Worm (Caenorhabditis elegans) whole organism, L4 larva: Measurements from ENCODE around the gene slcr-46.3.

ENCODE experiments used
- D1046.2 ChIP-seq: fragments of 200-800 bp; sonication (Bioruptor generic); IDR thresholded peaks from 2 replicates; pipeline ENCODE4 v1.3.6; 2022; ENCODE audit warnings: missing genetic modification characterization, missing compliant biosample characterization
- F26F4.8 ChIP-seq: fragments of 200-800 bp; sonication (Bioruptor generic); conservative IDR thresholded peaks from 2 replicates; pipeline ENCODE4 v1.3.6; 2022; ENCODE audit warnings: missing genetic modification characterization, missing compliant biosample characterization
- F37D6.2 ChIP-seq: sonication (generic microtip); optimal IDR thresholded peaks from 2 replicates; lab custom pipeline; 2016; ENCODE audit warnings: mild to moderate bottlenecking, missing genetic modification characterization, missing compliant biosample characterization
- R02D3.7 ChIP-seq: fragments of 150-350 bp; sonication (generic microtip); optimal IDR thresholded peaks from 3 replicates; lab custom pipeline; 2014; ENCODE audit warnings: missing biosample characterization, missing genetic modification characterization
- T26A8.4 ChIP-seq: fragments of 200-800 bp; sonication (Bioruptor generic); IDR thresholded peaks from 2 replicates; pipeline ENCODE4 v1.3.6; 2022; ENCODE audit warnings: missing genetic modification characterization, missing compliant biosample characterization
- Y48G9A.11 ChIP-seq: fragments of 200-800 bp; sonication (Bioruptor generic); IDR thresholded peaks from 2 replicates; pipeline ENCODE4 v1.3.6; 2022; ENCODE audit warnings: missing genetic modification reagents, missing genetic modification characterization, missing compliant biosample characterization
- Y5F2A.4 ChIP-seq: fragments of 200-800 bp; sonication (Bioruptor generic); optimal IDR thresholded peaks from 2 replicates; lab custom pipeline; 2018; ENCODE audit warnings: mild to moderate bottlenecking, missing genetic modification characterization, missing compliant biosample characterization
- ama-1 ChIP-seq: fragments of 150-350 bp; optimal IDR thresholded peaks from 2 replicates; lab custom pipeline; 2014; ENCODE audit warnings: inconsistent platforms, mixed read lengths
- arid-1 ChIP-seq: fragments of 200-800 bp; sonication (Bioruptor generic); conservative IDR thresholded peaks from 2 replicates; pipeline ENCODE4 v1.3.6; 2022; ENCODE audit warnings: missing genetic modification reagents, missing genetic modification characterization, missing compliant biosample characterization
- attf-4 ChIP-seq: sonication (generic microtip); optimal IDR thresholded peaks from 3 replicates; lab custom pipeline; 2017; ENCODE audit warnings: missing biosample characterization, missing genetic modification characterization
- ceh-32 ChIP-seq: sonication (generic microtip); optimal IDR thresholded peaks from 2 replicates; lab custom pipeline; 2016; ENCODE audit warnings: mild to moderate bottlenecking, missing genetic modification characterization, missing compliant biosample characterization; ENCODE audit not compliant: poor library complexity
- ceh-82 ChIP-seq: sonication (generic microtip); optimal IDR thresholded peaks from 2 replicates; lab custom pipeline; 2017; ENCODE audit warnings: missing biosample characterization, missing genetic modification characterization
- daf-12 ChIP-seq: fragments of 150-350 bp; optimal IDR thresholded peaks from 2 replicates; lab custom pipeline; 2014; ENCODE audit warnings: missing biosample characterization, missing genetic modification reagents, missing genetic modification characterization
- daf-16 ChIP-seq, 3 experiments: sonication (generic microtip); optimal IDR thresholded peaks; 2 replicates each; lab custom pipeline; 2016 to 2017; ENCODE audit warnings: missing genetic modification characterization in 3 of 3, missing genetic modification reagents in 3 of 3, mild to moderate bottlenecking in 2 of 3, missing compliant biosample characterization in 2 of 3, missing biosample characterization in 1 of 3, moderate library complexity in 1 of 3
- daf-19 ChIP-seq: fragments of 200-800 bp; sonication (Bioruptor generic); conservative IDR thresholded peaks from 2 replicates; pipeline ENCODE4 v1.3.6; 2022; ENCODE audit warnings: missing genetic modification characterization, missing compliant biosample characterization
- daf-8 ChIP-seq: fragments of 200-800 bp; sonication (Bioruptor generic); IDR thresholded peaks from 2 replicates; pipeline ENCODE4 v1.3.6; 2022; ENCODE audit warnings: missing genetic modification characterization, missing compliant biosample characterization
- dmd-9 ChIP-seq: fragments of 200-800 bp; sonication (Bioruptor generic); IDR thresholded peaks from 2 replicates; pipeline ENCODE4 v1.3.6; 2022; ENCODE audit warnings: missing genetic modification reagents, missing genetic modification characterization, missing compliant biosample characterization
- dve-1 ChIP-seq: sonication (generic microtip); optimal IDR thresholded peaks from 2 replicates; lab custom pipeline; 2017; ENCODE audit warnings: antibody characterized with exemption, mild to moderate bottlenecking, missing genetic modification characterization, missing compliant biosample characterization; ENCODE audit not compliant: insufficient read depth
- egl-27 ChIP-seq: sonication (generic microtip); optimal IDR thresholded peaks from 3 replicates; lab custom pipeline; 2017; ENCODE audit warnings: missing biosample characterization, missing genetic modification reagents, missing genetic modification characterization
- egl-43 ChIP-seq: fragments of 200-800 bp; sonication (Bioruptor generic); IDR thresholded peaks from 2 replicates; pipeline ENCODE4 v1.3.6; 2022; ENCODE audit warnings: missing genetic modification reagents, missing genetic modification characterization, missing compliant biosample characterization
- hlh-11 ChIP-seq: fragments of 200-800 bp; sonication (Bioruptor generic); optimal IDR thresholded peaks from 2 replicates; lab custom pipeline; 2018; ENCODE audit warnings: mild to moderate bottlenecking, missing genetic modification characterization, missing compliant biosample characterization
- jun-1 ChIP-seq: fragments of 150-350 bp; optimal IDR thresholded peaks from 2 replicates; lab custom pipeline; 2014; ENCODE audit warnings: missing biosample characterization, missing genetic modification reagents, missing genetic modification characterization
- lim-7 ChIP-seq: fragments of 200-800 bp; sonication (Bioruptor generic); IDR thresholded peaks from 2 replicates; pipeline ENCODE4 v1.3.6; 2022; ENCODE audit warnings: missing genetic modification characterization, missing compliant biosample characterization
- lin-15B ChIP-seq: fragments of 150-350 bp; sonication (generic microtip); optimal IDR thresholded peaks from 3 replicates; lab custom pipeline; 2014; ENCODE audit warnings: missing biosample characterization, missing genetic modification characterization
- lin-39 ChIP-seq: fragments of 150-350 bp; optimal IDR thresholded peaks from 2 replicates; lab custom pipeline; 2014; ENCODE audit warnings: missing biosample characterization, missing genetic modification reagents, missing genetic modification characterization
- lir-3 ChIP-seq: sonication (generic microtip); optimal IDR thresholded peaks from 2 replicates; lab custom pipeline; 2016; ENCODE audit warnings: mild to moderate bottlenecking, missing genetic modification characterization, missing compliant biosample characterization
- madf-5 ChIP-seq, 2 experiments: fragments of 200-800 bp; sonication (Bioruptor generic); IDR thresholded peaks; 2 replicates each; pipeline ENCODE4 v1.3.6; 2022; ENCODE audit warnings: missing compliant biosample characterization in 2 of 2, missing genetic modification characterization in 2 of 2
- mdt-29 ChIP-seq: fragments of 200-800 bp; sonication (Bioruptor generic); IDR thresholded peaks from 2 replicates; pipeline ENCODE4 v1.3.6; 2022; ENCODE audit warnings: missing genetic modification reagents, missing genetic modification characterization, missing compliant biosample characterization
- mep-1 ChIP-seq: fragments of 150-350 bp; sonication (generic microtip); optimal IDR thresholded peaks from 3 replicates; lab custom pipeline; 2014; ENCODE audit warnings: missing biosample characterization, missing genetic modification characterization
- mes-2 ChIP-seq: sonication (generic microtip); optimal IDR thresholded peaks from 2 replicates; lab custom pipeline; 2016; ENCODE audit warnings: missing genotype, mild to moderate bottlenecking, missing genetic modification characterization, missing compliant biosample characterization; ENCODE audit not compliant: poor library complexity, severe bottlenecking
- nhr-102 ChIP-seq: sonication (generic microtip); optimal IDR thresholded peaks from 2 replicates; lab custom pipeline; 2016; ENCODE audit warnings: mild to moderate bottlenecking, missing genetic modification characterization, moderate library complexity, missing compliant biosample characterization
- nhr-237 ChIP-seq: sonication (generic microtip); optimal IDR thresholded peaks from 2 replicates; lab custom pipeline; 2017; ENCODE audit warnings: missing biosample characterization, missing genetic modification characterization
- nhr-28 ChIP-seq: fragments of 150-350 bp; optimal IDR thresholded peaks from 2 replicates; lab custom pipeline; 2014; ENCODE audit warnings: missing biosample characterization, missing genetic modification characterization
- nhr-48 ChIP-seq: sonication (generic microtip); optimal IDR thresholded peaks from 2 replicates; lab custom pipeline; 2016; ENCODE audit warnings: mild to moderate bottlenecking, missing genetic modification characterization, missing compliant biosample characterization
- nhr-76 ChIP-seq: fragments of 150-350 bp; optimal IDR thresholded peaks from 2 replicates; lab custom pipeline; 2014; ENCODE audit warnings: missing biosample characterization, missing genetic modification characterization
- php-3 ChIP-seq: fragments of 200-800 bp; sonication (Bioruptor generic); IDR thresholded peaks from 2 replicates; pipeline ENCODE4 v1.3.6; 2022; ENCODE audit warnings: missing genetic modification reagents, missing genetic modification characterization, missing compliant biosample characterization
- pqm-1 ChIP-seq: sonication (generic microtip); optimal IDR thresholded peaks from 2 replicates; lab custom pipeline; 2017; ENCODE audit warnings: missing biosample characterization, missing genetic modification characterization
- rbr-2 ChIP-seq: sonication (generic microtip); optimal IDR thresholded peaks from 2 replicates; lab custom pipeline; 2016; ENCODE audit warnings: missing genotype, missing genetic modification characterization, missing compliant biosample characterization
- saeg-2 ChIP-seq: fragments of 200-800 bp; sonication (Bioruptor generic); IDR thresholded peaks from 2 replicates; pipeline ENCODE4 v1.3.6; 2022; ENCODE audit warnings: missing genetic modification reagents, missing genetic modification characterization, missing compliant biosample characterization
- sdz-12 ChIP-seq: fragments of 200-800 bp; sonication (Bioruptor generic); optimal IDR thresholded peaks from 2 replicates; lab custom pipeline; 2018; ENCODE audit warnings: mild to moderate bottlenecking, missing genetic modification characterization, missing compliant biosample characterization
- set-16 ChIP-seq: fragments of 200-800 bp; sonication (Bioruptor generic); IDR thresholded peaks from 2 replicates; pipeline ENCODE4 v1.3.6; 2022; ENCODE audit warnings: missing genetic modification reagents, missing genetic modification characterization, missing compliant biosample characterization
- skn-1 ChIP-seq: fragments of 150-350 bp; optimal IDR thresholded peaks from 2 replicates; lab custom pipeline; 2014; ENCODE audit warnings: missing biosample characterization, missing genetic modification characterization
- unc-39 ChIP-seq: sonication (generic microtip); optimal IDR thresholded peaks from 2 replicates; lab custom pipeline; 2017; ENCODE audit warnings: missing biosample characterization, missing genetic modification characterization
- unc-62 ChIP-seq, 3 experiments: fragments of 150-350 bp in 1 of 3; sonication (generic microtip); optimal IDR thresholded peaks in 2 of 3; peaks in 1 of 3; 1 replicate in 1 of 3; 2 replicates in 2 of 3; lab custom pipeline; 2014 to 2017; ENCODE audit warnings: missing biosample characterization in 3 of 3, missing genetic modification characterization in 3 of 3, missing genetic modification reagents in 3 of 3, missing genotype in 1 of 3
- vab-7 ChIP-seq: fragments of 200-800 bp; sonication (Bioruptor generic); IDR thresholded peaks from 2 replicates; pipeline ENCODE4 v1.3.6; 2022; ENCODE audit warnings: missing genetic modification reagents, missing genetic modification characterization, missing compliant biosample characterization
- zag-1 ChIP-seq: fragments of 150-350 bp; optimal IDR thresholded peaks from 2 replicates; lab custom pipeline; 2014; ENCODE audit warnings: missing biosample characterization, missing genetic modification characterization
- zip-2 ChIP-seq: fragments of 150-350 bp; optimal IDR thresholded peaks from 2 replicates; lab custom pipeline; 2014; ENCODE audit warnings: missing biosample characterization, missing genetic modification characterization
- ztf-11 ChIP-seq: fragments of 150-350 bp; optimal IDR thresholded peaks from 2 replicates; lab custom pipeline; 2014; ENCODE audit warnings: missing biosample characterization, missing genetic modification characterization

slcr-46.3 gene

ce11 chrV:9730743-9731706 is 7.1 kb upstream of the slcr-46.3 start (continued):
- TF ChIP-seq Y48G9A.11 (GFP tag; lab: Robert Waterston, UW) (no peak), nhr-237 (tag; lab: Kevin White, UChicago) (peak; percentile 29), skn-1 (tag; lab: Kevin White, UChicago) (no peak), egl-43 (GFP tag; lab: Robert Waterston, UW) (peak; percentile 93), set-16 (peak; percentile 94), unc-62 (GFP tag; optimal IDR thresholded peaks at IDR 0.05 in 1 of 2; lab: Kevin White, UChicago) (peak; percentile 66 to 99), unc-62 (tag; optimal IDR thresholded peaks at IDR 0.05; lab: Kevin White, UChicago) (peak; percentile 75), F37D6.2 (peak; percentile 90), T26A8.4 (GFP tag; lab: Robert Waterston, UW) (peak; percentile 86), php-3 (GFP tag; lab: Robert Waterston, UW) (peak; percentile 47; the same call in 1 of the 2 replicates), daf-19 (peak; percentile 61; the same call in 1 of the 2 replicates), nhr-28 (tag; lab: Kevin White, UChicago) (peak; percentile 95), saeg-2 (peak; percentile 75; the same call in 1 of the 2 replicates), ama-1 (lab: Kevin White, UChicago) (peak; percentile 100), daf-8 (GFP tag; lab: Robert Waterston, UW) (no peak), Y5F2A.4 (GFP tag; lab: Kevin White, UChicago) (peak; percentile 4), jun-1 (peak; percentile 78), sdz-12 (GFP tag; lab: Kevin White, UChicago) (peak; percentile 87), ceh-32 (tag; lab: Kevin White, UChicago) (no peak), mep-1 (tag; lab: Kevin White, UChicago) (peak; percentile 96), R02D3.7 (tag; lab: Kevin White, UChicago) (peak; percentile 19), nhr-76 (tag; lab: Kevin White, UChicago) (peak; percentile 48), ceh-82 (tag; lab: Kevin White, UChicago) (no peak), dve-1 (tag; lab: Kevin White, UChicago) (peak; percentile 96), hlh-11 (peak; percentile 100), mdt-29 (GFP tag; lab: Robert Waterston, UW) (peak; percentile 30; the same call in 1 of the 2 replicates), F26F4.8 (GFP tag; lab: Robert Waterston, UW) (no peak), lim-7 (peak; percentile 40; the same call in 1 of the 2 replicates), lin-39 (tag; lab: Kevin White, UChicago) (no peak), vab-7 (GFP tag; lab: Robert Waterston, UW) (no peak; the same call in 1 of the 2 replicates), nhr-102 (peak; percentile 74), zip-2 (no peak), daf-16 (GFP tag; optimal IDR thresholded peaks at IDR 0.05; lab: Kevin White, UChicago) (peak; percentile 41 to 55), daf-16 (tag; optimal IDR thresholded peaks at IDR 0.05; lab: Kevin White, UChicago) (peak; percentile 83), madf-5 (GFP tag; IDR thresholded peaks at IDR 0.05; lab: Robert Waterston, UW) (0 out of 4 replicates have a peak, but pooled peaks of 1 of the 2 experiments have one; percentile 1), lin-15B (no peak), daf-12 (tag; lab: Kevin White, UChicago) (no peak), ztf-11 (tag; lab: Kevin White, UChicago) (no peak), lir-3 (tag; lab: Kevin White, UChicago) (no peak), zag-1 (peak; percentile 35), mes-2 (tag; lab: Kevin White, UChicago) (peak; percentile 63), pqm-1 (tag; lab: Kevin White, UChicago) (peak; percentile 97), unc-39 (no peak), arid-1 (GFP tag; lab: Robert Waterston, UW) (no peak), attf-4 (no peak), D1046.2 (GFP tag; lab: Robert Waterston, UW) (no peak; the same call in 1 of the 2 replicates), nhr-48 (peak; percentile 90), rbr-2 (tag; lab: Kevin White, UChicago) (peak; percentile 97), egl-27 (tag; lab: Kevin White, UChicago) (no peak), dmd-9 (GFP tag; lab: Robert Waterston, UW) (peak; percentile 64; the same call in 1 of the 2 replicates)
